Fruit fly (Drosophila melanogaster) whole organism: Measurements from ENCODE around the gene VGlut.

Source experiments
- CG8478 ChIP-seq: fragments of >200 bp; optimal IDR thresholded peaks from 2 replicates; lab custom pipeline; 2018; ENCODE audit warnings: inconsistent platforms
- Dll ChIP-seq: fragments of >200 bp; optimal IDR thresholded peaks from 2 replicates; lab custom pipeline; 2017
- EcR ChIP-seq, 2 experiments: fragments of >200 bp; optimal IDR thresholded peaks; 2 replicates each; lab custom pipeline; 2017; ENCODE audit warnings: missing biosample characterization in 2 of 2, missing genetic modification characterization in 2 of 2, missing genetic modification reagents in 2 of 2
- pan ChIP-seq: fragments of >200 bp; optimal IDR thresholded peaks from 2 replicates; lab custom pipeline; 2017
- psq ChIP-seq: fragments of >200 bp; optimal IDR thresholded peaks from 2 replicates; lab custom pipeline; 2017
- usp ChIP-seq: fragments of >200 bp; optimal IDR thresholded peaks from 2 replicates; lab custom pipeline; 2017; ENCODE audit warnings: missing biosample characterization, missing genetic modification characterization, mixed read lengths

VGlut gene

dm6 chr2L:2372112-2372449 lies 28.0 kb upstream of the VGlut start:
- no peak for TF ChIP-seq psq
- no peak for TF ChIP-seq usp (GFP tag; lab: Kevin White, UChicago)
- no peak for TF ChIP-seq pan (lab: Kevin White, UChicago)
- TF ChIP-seq CG8478 (lab: Kevin White, UChicago) = no peak
- TF ChIP-seq Dll = no peak
- no peak for TF ChIP-seq EcR (GFP tag; optimal IDR thresholded peaks at IDR 0.05; lab: Kevin White, UChicago)

- no peak for TF ChIP-seq CG8478 (lab: Kevin White, UChicago)
- TF ChIP-seq psq = no peak
- TF ChIP-seq usp (GFP tag; lab: Kevin White, UChicago) = no peak
- no peak for TF ChIP-seq Dll
- no peak for TF ChIP-seq EcR (GFP tag; optimal IDR thresholded peaks at IDR 0.05; lab: Kevin White, UChicago)
- no peak for TF ChIP-seq pan (lab: Kevin White, UChicago)
Measured at dm6 chr2L:2373818-2374746, 26.0 kb upstream of the VGlut start, which contains the start of the genes CG3609 and CG15390. Gene CG3609, minus strand, starts transcription at chr2L:2374627. Gene CG15390, plus strand, starts transcription at chr2L:2374713.

- TF ChIP-seq CG8478 (lab: Kevin White, UChicago) = peak; percentile 60
- TF ChIP-seq EcR (GFP tag; optimal IDR thresholded peaks at IDR 0.05; lab: Kevin White, UChicago) = no peak
Measured at dm6 chr2L:2375655-2376417, 24.3 kb upstream of the VGlut start, which contains the start of gene Atxn7. Gene Atxn7, plus strand, starts transcription at chr2L:2375841.

- no peak for TF ChIP-seq psq
- no peak for TF ChIP-seq EcR (GFP tag; optimal IDR thresholded peaks at IDR 0.05; lab: Kevin White, UChicago)
- no peak for TF ChIP-seq usp (GFP tag; lab: Kevin White, UChicago)
- no peak for TF ChIP-seq CG8478 (lab: Kevin White, UChicago)
- no peak for TF ChIP-seq pan (lab: Kevin White, UChicago)
- TF ChIP-seq Dll = no peak
Measured at dm6 chr2L:2376418-2376702, 23.7 kb upstream of the VGlut start.

dm6 chr2L:2380805-2381204 lies 19.3 kb upstream of the VGlut start, which contains the start of gene Eogt:
Gene Eogt, plus strand, starts transcription at chr2L:2381097.
- TF ChIP-seq psq (no peak), CG8478 (lab: Kevin White, UChicago) (no peak), usp (GFP tag; lab: Kevin White, UChicago) (no peak), pan (lab: Kevin White, UChicago) (no peak), Dll (no peak), EcR (GFP tag; optimal IDR thresholded peaks at IDR 0.05; lab: Kevin White, UChicago) (no peak)

- TF ChIP-seq Dll (no peak), EcR (GFP tag; optimal IDR thresholded peaks at IDR 0.05; lab: Kevin White, UChicago) (no peak), pan (lab: Kevin White, UChicago) (no peak), usp (GFP tag; lab: Kevin White, UChicago) (no peak), CG8478 (lab: Kevin White, UChicago) (no peak), psq (no peak)
Measured at dm6 chr2L:2382971-2383370, 17.1 kb upstream of the VGlut start, which contains the start of gene PIG-Wa. Gene PIG-Wa, plus strand, starts transcription at chr2L:2383202.

- TF ChIP-seq EcR (GFP tag; optimal IDR thresholded peaks at IDR 0.05; lab: Kevin White, UChicago) (no peak), CG8478 (lab: Kevin White, UChicago) (no peak), Dll (no peak), psq (no peak), pan (lab: Kevin White, UChicago) (no peak), usp (GFP tag; lab: Kevin White, UChicago) (no peak)
Measured at dm6 chr2L:2385692-2386091, 14.4 kb upstream of the VGlut start, which contains the start of gene CG3557. Gene CG3557, minus strand, starts transcription at chr2L:2385792.

- TF ChIP-seq CG8478 (lab: Kevin White, UChicago) = no peak
- no peak for TF ChIP-seq usp (GFP tag; lab: Kevin White, UChicago)
- TF ChIP-seq pan (lab: Kevin White, UChicago) = no peak
- TF ChIP-seq EcR (GFP tag; optimal IDR thresholded peaks at IDR 0.05; lab: Kevin White, UChicago) = no peak
- no peak for TF ChIP-seq psq
Measured at dm6 chr2L:2390589-2390988, 9.5 kb upstream of the VGlut start, which contains the start of gene CG43750. Gene CG43750, minus strand, starts transcription at chr2L:2390689.

DNA sequence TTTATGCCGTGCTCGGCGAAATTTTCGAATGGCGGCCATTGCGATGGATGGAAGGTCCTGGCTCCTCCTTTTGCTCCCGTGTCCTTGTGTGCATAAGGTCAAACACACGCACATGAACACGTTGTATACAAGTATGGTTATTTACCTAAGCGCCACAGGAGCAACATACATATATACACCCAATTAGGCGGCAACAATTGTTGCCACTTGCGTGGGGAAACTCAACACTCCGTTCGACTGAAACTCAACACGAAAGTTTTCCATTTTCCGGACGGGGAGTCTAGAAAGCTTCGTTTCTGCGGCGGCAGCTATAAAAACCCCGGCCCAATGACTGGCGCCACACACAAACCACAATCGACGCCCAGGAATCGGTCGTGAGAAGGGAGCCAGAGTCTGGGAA lies 8.8 kb upstream of the VGlut start, which contains the start of gene CG46448:
TSS of gene CG46448 (plus strand) at position 340 of the 400 bp plus-strand sequence.
- TF ChIP-seq psq (no peak), EcR (GFP tag; optimal IDR thresholded peaks at IDR 0.05; lab: Kevin White, UChicago) (no peak), usp (GFP tag; lab: Kevin White, UChicago) (no peak), Dll (no peak), CG8478 (lab: Kevin White, UChicago) (no peak), pan (lab: Kevin White, UChicago) (no peak)

DNA sequence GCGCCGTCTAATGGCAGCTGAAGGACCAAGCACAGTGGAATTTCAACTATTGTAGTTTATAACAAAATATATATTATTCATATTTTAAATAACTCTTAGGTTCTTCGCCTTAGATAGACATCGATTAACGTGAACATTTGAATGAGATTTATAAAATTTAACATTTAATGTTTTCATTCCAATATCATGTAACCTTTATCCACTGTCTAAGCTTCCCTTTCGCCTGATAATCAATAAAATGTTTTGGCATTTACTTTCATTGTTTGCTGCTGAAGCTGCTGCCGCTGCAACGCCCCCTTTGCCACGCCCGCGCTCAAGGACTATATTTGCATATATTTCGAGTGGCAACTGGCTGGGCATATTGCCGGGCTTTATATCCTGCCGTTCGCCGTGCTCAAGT lies 5.2 kb upstream of the VGlut start:
- TF ChIP-seq usp (GFP tag; lab: Kevin White, UChicago) (no peak), Dll (no peak), pan (lab: Kevin White, UChicago) (no peak), CG8478 (lab: Kevin White, UChicago) (no peak), psq (no peak), EcR (GFP tag; optimal IDR thresholded peaks at IDR 0.05; lab: Kevin White, UChicago) (no peak)

DNA sequence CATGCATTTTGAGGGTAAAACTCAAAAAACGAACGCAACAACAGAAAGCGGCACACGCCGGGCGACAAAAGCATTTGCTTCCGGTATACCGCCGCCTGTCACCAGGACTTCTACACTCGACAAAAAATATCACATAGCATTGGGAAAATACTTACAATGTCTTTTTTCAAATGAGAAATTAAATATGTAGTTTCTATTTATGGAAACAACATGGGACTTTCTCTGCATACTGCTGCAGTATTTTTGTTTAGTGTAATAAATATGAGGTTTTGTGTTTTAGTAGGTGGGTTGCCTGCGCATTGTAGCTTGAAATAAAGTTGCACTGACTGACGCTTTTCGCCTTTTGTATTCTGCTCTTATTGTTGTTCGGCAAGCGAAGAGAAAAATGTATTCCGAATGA lies 3.0 kb upstream of the VGlut start:
- TF ChIP-seq psq (no peak), Dll (no peak), usp (GFP tag; lab: Kevin White, UChicago) (no peak), pan (lab: Kevin White, UChicago) (no peak), EcR (GFP tag; optimal IDR thresholded peaks at IDR 0.05; lab: Kevin White, UChicago) (no peak), CG8478 (lab: Kevin White, UChicago) (no peak)
